Comparison of ENCODE assay signal across 5 fruit fly cellular contexts in the genomic region with DNA sequence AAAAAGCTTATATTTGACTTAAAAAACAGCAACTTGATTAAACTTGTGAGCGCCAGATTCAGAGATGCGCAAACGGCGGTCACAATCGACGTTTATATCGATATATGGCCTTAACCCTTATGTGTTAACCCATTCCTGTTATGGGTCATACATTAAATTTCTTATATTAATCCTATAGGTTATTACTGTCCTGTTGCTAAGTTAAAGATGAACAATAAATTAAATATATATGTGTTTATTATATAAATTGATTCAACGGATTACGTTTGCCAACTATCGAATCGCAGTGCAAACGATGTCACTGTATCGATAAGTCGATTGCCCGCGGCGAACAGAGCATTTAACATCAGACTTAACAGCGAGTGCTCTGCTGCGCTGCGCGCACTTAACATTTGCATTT.
TF ChIP-seq lines count a peak whose summit lies in the region.

CG3740 (minus strand) TSS at position 84 of the 400 bp plus-strand sequence.
hfw (plus strand) TSS at position 357 of the 400 bp plus-strand sequence.

- no peak for TF ChIP-seq CTCF in whole organism, embryonic (GFP tag; optimal IDR thresholded peaks at IDR 0.05; lab: Kevin White, UChicago)

TF ChIP-seq in whole organism, adult, 20 proteins besides CTCF, POLR2A, EP300 and RAD21 (continues in another document):
- TF ChIP-seq CG7045 (GFP tag; optimal IDR thresholded peaks at IDR 0.05; lab: Kevin White, UChicago), result peak; percentile 13
- peak; percentile 80 for TF ChIP-seq CG7101 (tag; optimal IDR thresholded peaks at IDR 0.05; lab: Kevin White, UChicago)
- TF ChIP-seq cnc (optimal IDR thresholded peaks at IDR 0.05; lab: Kevin White, UChicago), result no peak
- TF ChIP-seq CG5204 (GFP tag; optimal IDR thresholded peaks at IDR 0.05; lab: Kevin White, UChicago), result no peak
- peak; percentile 51 for TF ChIP-seq CG33017 (tag; optimal IDR thresholded peaks at IDR 0.05; lab: Kevin White, UChicago)
- TF ChIP-seq Hr96 (GFP tag; optimal IDR thresholded peaks at IDR 0.05; lab: Kevin White, UChicago), result peak; percentile 13
- peak; percentile 48 for TF ChIP-seq Mnt (GFP tag; optimal IDR thresholded peaks at IDR 0.05; lab: Kevin White, UChicago)
- TF ChIP-seq bab1 (GFP tag; optimal IDR thresholded peaks at IDR 0.05; lab: Kevin White, UChicago), result peak; percentile 82
- TF ChIP-seq ovo (GFP tag; optimal IDR thresholded peaks at IDR 0.05; lab: Kevin White, UChicago), result peak; percentile 32
- TF ChIP-seq CG11617 (GFP tag; optimal IDR thresholded peaks at IDR 0.05; lab: Kevin White, UChicago), result peak; percentile 62
- TF ChIP-seq CG12768 (GFP tag; optimal IDR thresholded peaks at IDR 0.05; lab: Kevin White, UChicago), result peak; percentile 29
- TF ChIP-seq CG14711 (tag; optimal IDR thresholded peaks at IDR 0.05; lab: Kevin White, UChicago), result peak; percentile 70
- TF ChIP-seq kay (GFP tag; lab: Kevin White, UChicago; ENCODE audit: borderline replicate concordance), result no peak
- peak; percentile 50 for TF ChIP-seq CG1620 (GFP tag; optimal IDR thresholded peaks at IDR 0.05; lab: Kevin White, UChicago)
- TF ChIP-seq Clk (GFP tag; optimal IDR thresholded peaks at IDR 0.05; lab: Kevin White, UChicago), result no peak
- TF ChIP-seq tj (GFP tag; optimal IDR thresholded peaks at IDR 0.05; lab: Kevin White, UChicago), result peak; percentile 19
- peak; percentile 45 for TF ChIP-seq pad (GFP tag; optimal IDR thresholded peaks at IDR 0.05; lab: Kevin White, UChicago)

TF ChIP-seq in whole organism, embryonic, 481 proteins besides CTCF, POLR2A, EP300 and RAD21 (continues in another document):
- TF ChIP-seq CG17186 (GFP tag; optimal IDR thresholded peaks at IDR 0.05; lab: Kevin White, UChicago), result peak; percentile 30
- no peak for TF ChIP-seq CG1529 (GFP tag; optimal IDR thresholded peaks at IDR 0.05; lab: Kevin White, UChicago)
- TF ChIP-seq CG8281 (tag; optimal IDR thresholded peaks at IDR 0.05; lab: Kevin White, UChicago), result no peak
- TF ChIP-seq Bgb (GFP tag; IDR thresholded peaks at IDR 0.05; lab: Robert Waterston, UW; ENCODE audit: partially characterized antibody), result peak; percentile 82
- no peak for TF ChIP-seq Ets97D (GFP tag; optimal IDR thresholded peaks at IDR 0.05; lab: Kevin White, UChicago)
- no peak for TF ChIP-seq CG4328 (GFP tag; optimal IDR thresholded peaks at IDR 0.05; lab: Kevin White, UChicago)
- TF ChIP-seq CkIIα-i1 (GFP tag; IDR thresholded peaks at IDR 0.05; lab: Robert Waterston, UW), result 0 out of 2 replicates have a peak, but pooled peaks have one; percentile 7
- peak; percentile 47 for TF ChIP-seq CG16815 (GFP tag; optimal IDR thresholded peaks at IDR 0.05; lab: Kevin White, UChicago)
- peak; percentile 61; the same call in 1 of the 3 replicates for TF ChIP-seq ase (GFP tag; IDR thresholded peaks at IDR 0.05; lab: Robert Waterston, UW)
- peak; percentile 62 for TF ChIP-seq CG14050 (GFP tag; IDR thresholded peaks at IDR 0.05; lab: Robert Waterston, UW)
- TF ChIP-seq shn (GFP tag; optimal IDR thresholded peaks at IDR 0.05; lab: Kevin White, UChicago), result no peak
- peak; percentile 75 for TF ChIP-seq ind (GFP tag; optimal IDR thresholded peaks at IDR 0.05; lab: Kevin White, UChicago)
- peak; percentile 58 for TF ChIP-seq wdn (GFP tag; IDR thresholded peaks at IDR 0.05; lab: Robert Waterston, UW)
- TF ChIP-seq Mrtf (GFP tag; IDR thresholded peaks at IDR 0.05; lab: Robert Waterston, UW), result peak; percentile 51; the same call in 1 of the 3 replicates
- peak; percentile 69 for TF ChIP-seq CG14667 (GFP tag; IDR thresholded peaks at IDR 0.05; lab: Robert Waterston, UW)
- TF ChIP-seq nau (GFP tag; optimal IDR thresholded peaks at IDR 0.05; lab: Kevin White, UChicago), result no peak

TF ChIP-seq in whole organism, prepupa, 60 proteins besides CTCF, POLR2A, EP300 and RAD21 (continues in another document):
- no peak for TF ChIP-seq CG10669 (GFP tag; optimal IDR thresholded peaks at IDR 0.05; lab: Kevin White, UChicago)
- peak; percentile 53 for TF ChIP-seq CG6792 (GFP tag; optimal IDR thresholded peaks at IDR 0.05; lab: Kevin White, UChicago)
- TF ChIP-seq svp (GFP tag; lab: Kevin White, UChicago), result peak; percentile 27
- TF ChIP-seq CG6276 (GFP tag; optimal IDR thresholded peaks at IDR 0.05; lab: Kevin White, UChicago), result no peak
- TF ChIP-seq Hr39 (GFP tag; optimal IDR thresholded peaks at IDR 0.05; lab: Kevin White, UChicago), result no peak
- TF ChIP-seq CG11902 (GFP tag; optimal IDR thresholded peaks at IDR 0.05; lab: Kevin White, UChicago), result peak; percentile 53
- TF ChIP-seq Eip93F (GFP tag; optimal IDR thresholded peaks at IDR 0.05; lab: Kevin White, UChicago), result peak; percentile 61
- TF ChIP-seq dsx (GFP tag; optimal IDR thresholded peaks at IDR 0.05; lab: Kevin White, UChicago; ENCODE audit: poor library complexity, severe bottlenecking), result no peak
- TF ChIP-seq Eip78C (GFP tag; lab: Kevin White, UChicago), result peak; percentile 65
- no peak for TF ChIP-seq Hr4 (GFP tag; optimal IDR thresholded peaks at IDR 0.05; lab: Kevin White, UChicago)
- no peak for TF ChIP-seq acj6 (GFP tag; optimal IDR thresholded peaks at IDR 0.05; lab: Kevin White, UChicago)
- TF ChIP-seq Sox14 (GFP tag; optimal IDR thresholded peaks at IDR 0.05; lab: Kevin White, UChicago), result peak; percentile 11
- no peak for TF ChIP-seq fd85E (GFP tag; optimal IDR thresholded peaks at IDR 0.05; lab: Kevin White, UChicago)
- peak; percentile 80 for TF ChIP-seq eg (GFP tag; IDR thresholded peaks at IDR 0.05; lab: Robert Waterston, UW)
- TF ChIP-seq pdm3 (GFP tag; optimal IDR thresholded peaks at IDR 0.05; lab: Kevin White, UChicago), result no peak
- TF ChIP-seq salr (GFP tag; optimal IDR thresholded peaks at IDR 0.05; lab: Kevin White, UChicago), result no peak
- peak; percentile 63 for TF ChIP-seq CG3919 (GFP tag; optimal IDR thresholded peaks at IDR 0.05; lab: Kevin White, UChicago)
- no peak for TF ChIP-seq spab (GFP tag; optimal IDR thresholded peaks at IDR 0.05; lab: Kevin White, UChicago)
- no peak for TF ChIP-seq CG9139 (GFP tag; optimal IDR thresholded peaks at IDR 0.05; lab: Kevin White, UChicago)

TF ChIP-seq in whole organism, pupa, 21 proteins besides CTCF, POLR2A, EP300 and RAD21 (continues in another document):
- no peak for TF ChIP-seq EcR (GFP tag; optimal IDR thresholded peaks at IDR 0.05; lab: Kevin White, UChicago)
- TF ChIP-seq CG9948 (tag; optimal IDR thresholded peaks at IDR 0.05; lab: Kevin White, UChicago), result peak; percentile 52
- TF ChIP-seq CG8159 (tag; optimal IDR thresholded peaks at IDR 0.05; lab: Kevin White, UChicago), result peak; percentile 64
- no peak for TF ChIP-seq CG13204 (GFP tag; optimal IDR thresholded peaks at IDR 0.05; lab: Kevin White, UChicago)
- peak; percentile 42; the same call in 1 of the 3 replicates for TF ChIP-seq fd96Ca (GFP tag; IDR thresholded peaks at IDR 0.05; lab: Robert Waterston, UW)
- peak; percentile 51 for TF ChIP-seq Ets98B (GFP tag; IDR thresholded peaks at IDR 0.05; lab: Robert Waterston, UW)
- TF ChIP-seq CG17806 (tag; optimal IDR thresholded peaks at IDR 0.05; lab: Kevin White, UChicago), result peak; percentile 58
- TF ChIP-seq CG10348 (GFP tag; IDR thresholded peaks at IDR 0.05; lab: Robert Waterston, UW), result 0 out of 2 replicates have a peak, but pooled peaks have one; percentile 9
- TF ChIP-seq CG12605 (GFP tag; IDR thresholded peaks at IDR 0.05; lab: Robert Waterston, UW), result 0 out of 2 replicates have a peak, but pooled peaks have one; percentile 4
- TF ChIP-seq Pif1A (GFP tag; optimal IDR thresholded peaks at IDR 0.05; lab: Kevin White, UChicago), result no peak
- no peak for TF ChIP-seq CG34367 (tag; optimal IDR thresholded peaks at IDR 0.05; lab: Kevin White, UChicago)
- peak; percentile 45 for TF ChIP-seq Snoo (tag; optimal IDR thresholded peaks at IDR 0.05; lab: Kevin White, UChicago)
- TF ChIP-seq CG8301 (tag; optimal IDR thresholded peaks at IDR 0.05; lab: Kevin White, UChicago), result no peak
- TF ChIP-seq rn (GFP tag; IDR thresholded peaks at IDR 0.05; lab: Robert Waterston, UW), result peak; percentile 72; the same call in 1 of the 2 replicates
- peak; percentile 80 for TF ChIP-seq CG4496 (GFP tag; IDR thresholded peaks at IDR 0.05; lab: Robert Waterston, UW)
- TF ChIP-seq Pif1B (GFP tag; optimal IDR thresholded peaks at IDR 0.05; lab: Kevin White, UChicago), result peak; percentile 35
- no peak for TF ChIP-seq CG14655 (GFP tag; optimal IDR thresholded peaks at IDR 0.05; lab: Kevin White, UChicago)
- TF ChIP-seq CG15710 (tag; optimal IDR thresholded peaks at IDR 0.05; lab: Kevin White, UChicago), result peak; percentile 61
- TF ChIP-seq CG32121 (GFP tag; IDR thresholded peaks at IDR 0.05; lab: Robert Waterston, UW), result peak; percentile 72

TF ChIP-seq in whole organism, wandering third instar larva, 38 proteins besides CTCF, POLR2A, EP300 and RAD21 (continues in another document):
- TF ChIP-seq Rel (GFP tag; optimal IDR thresholded peaks at IDR 0.05; lab: Kevin White, UChicago), result peak; percentile 25
- peak; percentile 63 for TF ChIP-seq Rel (tag; optimal IDR thresholded peaks at IDR 0.05; lab: Kevin White, UChicago)
- peak; percentile 52 for TF ChIP-seq CG9705 (GFP tag; optimal IDR thresholded peaks at IDR 0.05; lab: Kevin White, UChicago)
- TF ChIP-seq Mio (GFP tag; optimal IDR thresholded peaks at IDR 0.05; lab: Kevin White, UChicago), result no peak
- TF ChIP-seq Hr83 (GFP tag; optimal IDR thresholded peaks at IDR 0.05; lab: Kevin White, UChicago; ENCODE audit: poor library complexity, severe bottlenecking), result peak; percentile 60
- TF ChIP-seq brk (GFP tag; optimal IDR thresholded peaks at IDR 0.05; lab: Kevin White, UChicago), result no peak
- no peak for TF ChIP-seq CrebA (GFP tag; optimal IDR thresholded peaks at IDR 0.05; lab: Kevin White, UChicago; ENCODE audit: borderline replicate concordance)
- no peak for TF ChIP-seq Dfd (GFP tag; optimal IDR thresholded peaks at IDR 0.05; lab: Kevin White, UChicago)
- peak; percentile 56 for TF ChIP-seq br (GFP tag; optimal IDR thresholded peaks at IDR 0.05; lab: Kevin White, UChicago)
- TF ChIP-seq psq (GFP tag; optimal IDR thresholded peaks at IDR 0.05; lab: Kevin White, UChicago), result peak; percentile 67
- peak; percentile 37 for TF ChIP-seq sv (GFP tag; optimal IDR thresholded peaks at IDR 0.05; lab: Kevin White, UChicago)
- TF ChIP-seq Sp1 (GFP tag; optimal IDR thresholded peaks at IDR 0.05; lab: Kevin White, UChicago), result peak; percentile 70
- no peak for TF ChIP-seq CG32264 (GFP tag; optimal IDR thresholded peaks at IDR 0.05; lab: Kevin White, UChicago)
- TF ChIP-seq Dif (GFP tag; optimal IDR thresholded peaks at IDR 0.05; lab: Kevin White, UChicago; ENCODE audit: partially characterized antibody), result no peak
- TF ChIP-seq rgr (GFP tag; optimal IDR thresholded peaks at IDR 0.05; lab: Kevin White, UChicago), result peak; percentile 75
- TF ChIP-seq dmrt93B (GFP tag; optimal IDR thresholded peaks at IDR 0.05; lab: Kevin White, UChicago), result peak; percentile 66
- TF ChIP-seq jim (GFP tag; optimal IDR thresholded peaks at IDR 0.05; lab: Kevin White, UChicago), result no peak
- peak; percentile 56 for TF ChIP-seq woc (GFP tag; optimal IDR thresholded peaks at IDR 0.05; lab: Kevin White, UChicago)
- no peak for TF ChIP-seq Vsx2 (GFP tag; optimal IDR thresholded peaks at IDR 0.05; lab: Kevin White, UChicago; ENCODE audit: partially characterized antibody)
- no peak for TF ChIP-seq GATAd (GFP tag; optimal IDR thresholded peaks at IDR 0.05; lab: Kevin White, UChicago)
- peak; percentile 78 for TF ChIP-seq Hnf4 (GFP tag; optimal IDR thresholded peaks at IDR 0.05; lab: Kevin White, UChicago)
